Worm (Caenorhabditis elegans) whole organism, mixed stage, embryonic: ENCODE data around the gene C05D12.1.
A peak's percentile ranks its signal among the peaks of the same experiment; 100 is the strongest.

Source experiments
- drap-1 ChIP-seq: fragments of 200-800 bp; sonication (Bioruptor generic); optimal IDR thresholded peaks from 3 replicates; lab custom pipeline; 2018; ENCODE audit warnings: mild to moderate bottlenecking, missing genetic modification characterization, missing compliant biosample characterization
- elt-3 ChIP-seq: fragments of 150-350 bp; optimal IDR thresholded peaks from 2 replicates; lab custom pipeline; 2014; ENCODE audit warnings: missing biosample characterization, missing genetic modification characterization
- ham-2 ChIP-seq: fragments of 200-800 bp; sonication (Bioruptor generic); optimal IDR thresholded peaks from 2 replicates; lab custom pipeline; 2018; ENCODE audit warnings: mild to moderate bottlenecking, missing genetic modification characterization, missing compliant biosample characterization
- lin-13 ChIP-seq: fragments of 150-350 bp; optimal IDR thresholded peaks from 2 replicates; lab custom pipeline; 2014; ENCODE audit warnings: missing biosample characterization, missing genetic modification characterization
- mab-5 ChIP-seq: fragments of 150-350 bp; optimal IDR thresholded peaks from 2 replicates; lab custom pipeline; 2014; ENCODE audit warnings: missing biosample characterization, missing genetic modification characterization
- mls-2 ChIP-seq: sonication (generic microtip); optimal IDR thresholded peaks from 2 replicates; lab custom pipeline; 2016; ENCODE audit warnings: mild to moderate bottlenecking, missing genetic modification characterization, moderate library complexity, missing compliant biosample characterization
- nhr-2 ChIP-seq: fragments of 150-350 bp; optimal IDR thresholded peaks from 2 replicates; lab custom pipeline; 2014; ENCODE audit warnings: missing biosample characterization, missing genetic modification characterization
- pha-4 ChIP-seq: fragments of 150-350 bp; optimal IDR thresholded peaks from 2 replicates; lab custom pipeline; 2018; ENCODE audit warnings: missing biosample characterization, missing genetic modification reagents, missing genetic modification characterization

ce11 chrII:11464427-11464944 lies 48.9 kb upstream of the C05D12.1 start, which contains the start of the genes aars-1 and rga-1:
- TF ChIP-seq ham-2 (GFP tag; lab: Kevin White, UChicago), result peak; percentile 41
- TF ChIP-seq mab-5 (tag; lab: Kevin White, UChicago), result no peak
- TF ChIP-seq nhr-2 (tag; lab: Kevin White, UChicago), result no peak
- no peak for TF ChIP-seq mls-2 (tag; lab: Kevin White, UChicago)
- TF ChIP-seq drap-1, result no peak
- TF ChIP-seq lin-13 (tag; lab: Kevin White, UChicago), result no peak
- TF ChIP-seq elt-3 (tag; lab: Kevin White, UChicago), result no peak
- TF ChIP-seq pha-4 (tag; lab: Kevin White, UChicago), result peak; percentile 38
